Worm (Caenorhabditis elegans): ENCODE results near the gene ccm-2.

ccm-2 gene

ce11 chrIV:1838583-1838982, 4.2 kb downstream of the ccm-2 start:
- TF ChIP-seq unc-55 (GFP tag; optimal IDR thresholded peaks at IDR 0.05) (peak; percentile 16), sdc-2 (tag; optimal IDR thresholded peaks at IDR 0.05) (no peak)

ce11 chrIV:1842314-1842713, 7.9 kb downstream of the ccm-2 start:
- TF ChIP-seq pqm-1 (tag; optimal IDR thresholded peaks at IDR 0.05) (no peak), lim-6 (tag; optimal IDR thresholded peaks at IDR 0.05) (no peak), eyg-1 (tag; optimal IDR thresholded peaks at IDR 0.05) (no peak), odd-2 (tag; optimal IDR thresholded peaks at IDR 0.05) (no peak), sox-2 (GFP tag; IDR thresholded peaks at IDR 0.05) (no peak), npax-4 (tag; optimal IDR thresholded peaks at IDR 0.05) (no peak), mec-3 (tag; optimal IDR thresholded peaks at IDR 0.05; ENCODE audit: borderline replicate concordance) (no peak), sdc-2 (tag; optimal IDR thresholded peaks at IDR 0.05) (no peak), ceh-31 (tag; optimal IDR thresholded peaks at IDR 0.05) (peak; percentile 34), ceh-24 (tag; optimal IDR thresholded peaks at IDR 0.05) (no peak), nhr-11 (tag; optimal IDR thresholded peaks at IDR 0.05) (no peak), unc-42 (tag; optimal IDR thresholded peaks at IDR 0.05) (peak; percentile 22), nfya-1 (tag; optimal IDR thresholded peaks at IDR 0.05) (peak; percentile 10), elt-4 (tag; optimal IDR thresholded peaks at IDR 0.05) (no peak), C38D4.7 (GFP tag; optimal IDR thresholded peaks at IDR 0.05) (no peak), ceh-30 (tag; optimal IDR thresholded peaks at IDR 0.05) (no peak)

ce11 chrIV:1843611-1844010, 9.2 kb downstream of the ccm-2 start:
- no peak for TF ChIP-seq ceh-2 (tag; optimal IDR thresholded peaks at IDR 0.05)
- TF ChIP-seq ceh-30 (tag; optimal IDR thresholded peaks at IDR 0.05), result no peak
- TF ChIP-seq ceh-18 (tag; optimal IDR thresholded peaks at IDR 0.05), result no peak
- TF ChIP-seq ceh-19 (GFP tag; optimal IDR thresholded peaks at IDR 0.05), result no peak
- no peak for TF ChIP-seq pqm-1 (tag; optimal IDR thresholded peaks at IDR 0.05)
- TF ChIP-seq fkh-6 (tag; optimal IDR thresholded peaks at IDR 0.05), result no peak

ce11 chrIV:1844624-1845023, 10.2 kb downstream of the ccm-2 start:
- TF ChIP-seq lim-6 (tag; optimal IDR thresholded peaks at IDR 0.05), result no peak
- no peak for TF ChIP-seq npax-4 (tag; optimal IDR thresholded peaks at IDR 0.05)
- TF ChIP-seq pax-1 (tag; optimal IDR thresholded peaks at IDR 0.05), result no peak
- no peak for TF ChIP-seq unc-55 (GFP tag; optimal IDR thresholded peaks at IDR 0.05)
- TF ChIP-seq pqm-1 (tag; optimal IDR thresholded peaks at IDR 0.05), result no peak
- no peak for TF ChIP-seq pag-3 (tag; optimal IDR thresholded peaks at IDR 0.05; ENCODE audit: borderline replicate concordance)
- no peak for TF ChIP-seq ceh-24 (tag; optimal IDR thresholded peaks at IDR 0.05)
- no peak for TF ChIP-seq dmd-4 (tag; optimal IDR thresholded peaks at IDR 0.05; ENCODE audit: borderline replicate concordance)
- TF ChIP-seq K02D7.2 (tag; optimal IDR thresholded peaks at IDR 0.05), result no peak
- no peak for TF ChIP-seq nhr-11 (tag; optimal IDR thresholded peaks at IDR 0.05)
- no peak for TF ChIP-seq unc-42 (tag; optimal IDR thresholded peaks at IDR 0.05)
- no peak for TF ChIP-seq odd-2 (tag; optimal IDR thresholded peaks at IDR 0.05)
- TF ChIP-seq eyg-1 (tag; optimal IDR thresholded peaks at IDR 0.05), result no peak
- TF ChIP-seq ceh-14 (tag; optimal IDR thresholded peaks at IDR 0.05), result no peak
- no peak for TF ChIP-seq lin-11 (tag; optimal IDR thresholded peaks at IDR 0.05)
- no peak for TF ChIP-seq ceh-31 (tag; optimal IDR thresholded peaks at IDR 0.05)
- TF ChIP-seq hlh-8 (tag; optimal IDR thresholded peaks at IDR 0.05), result no peak
- TF ChIP-seq F13H6.1 (tag; optimal IDR thresholded peaks at IDR 0.05), result no peak

ce11 chrIV:1845061-1845460, 10.6 kb downstream of the ccm-2 start:
- peak; percentile 87 for TF ChIP-seq elt-2 (tag; optimal IDR thresholded peaks at IDR 0.05)
- TF ChIP-seq ceh-45 (GFP tag; IDR thresholded peaks at IDR 0.05), result no peak
- peak; percentile 68 for TF ChIP-seq unc-42 (tag; optimal IDR thresholded peaks at IDR 0.05)
- peak; percentile 49 for TF ChIP-seq lim-6 (tag; optimal IDR thresholded peaks at IDR 0.05)
- no peak for TF ChIP-seq pros-1 (tag; optimal IDR thresholded peaks at IDR 0.05)
- TF ChIP-seq tbx-2 (tag; optimal IDR thresholded peaks at IDR 0.05), result peak; percentile 9
- TF ChIP-seq Y22D7AL.16 (tag; optimal IDR thresholded peaks at IDR 0.05), result no peak
- peak; percentile 21 for TF ChIP-seq ceh-31 (tag; optimal IDR thresholded peaks at IDR 0.05)
- TF ChIP-seq odd-2 (tag; optimal IDR thresholded peaks at IDR 0.05), result no peak
- TF ChIP-seq ceh-14 (tag; optimal IDR thresholded peaks at IDR 0.05), result peak; percentile 59

All from whole organism, late embryonic.